Worm (Caenorhabditis elegans) whole organism, L2 larva: Measurements from ENCODE around the gene F35E8.7.

Source experiments
- lin-11 ChIP-seq: fragments of 150-350 bp; sonication (generic microtip); optimal IDR thresholded peaks from 2 replicates; lab custom pipeline; 2014; ENCODE audit warnings: missing biosample characterization, missing genetic modification characterization, inconsistent platforms, mixed read lengths
- skn-1 ChIP-seq: sonication (generic microtip); optimal IDR thresholded peaks from 2 replicates; lab custom pipeline; 2017; ENCODE audit warnings: missing biosample characterization, missing genetic modification characterization

DNA sequence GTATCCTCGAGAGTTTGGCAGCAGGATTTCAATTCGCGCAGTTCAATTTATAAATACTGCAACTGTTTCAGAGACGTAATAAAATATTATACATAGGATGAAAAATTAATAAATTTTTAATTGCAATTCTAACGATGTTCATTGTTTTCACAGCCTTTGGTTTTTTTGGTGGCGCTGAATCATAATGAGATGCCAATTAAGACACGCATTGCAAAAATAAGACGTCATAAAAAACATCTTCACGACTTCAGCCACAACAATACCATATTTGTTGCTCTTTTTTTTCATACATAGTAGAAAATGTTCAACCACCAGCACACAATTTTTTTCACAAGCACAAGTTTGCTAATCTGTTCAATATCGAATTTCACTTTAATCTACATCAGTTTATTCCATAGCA is 41.5 kb upstream of the F35E8.7 start, which contains the start of gene str-56:
- TF ChIP-seq lin-11 (tag; lab: Kevin White, UChicago) (no peak), skn-1 (tag; lab: Kevin White, UChicago) (no peak)
